Worm (Caenorhabditis elegans) whole organism, early embryonic: ENCODE results near the gene ZK757.1.

Source experiments
- ama-1 ChIP-seq: fragments of 150-350 bp; optimal IDR thresholded peaks from 2 replicates; lab custom pipeline; 2014
- hmg-4 ChIP-seq: fragments of 200-800 bp; sonication (Bioruptor generic); optimal IDR thresholded peaks from 2 replicates; lab custom pipeline; 2018; ENCODE audit warnings: mild to moderate bottlenecking, missing genetic modification characterization, missing compliant biosample characterization
- sea-1 ChIP-seq: fragments of 200-800 bp; sonication (Bioruptor generic); conservative IDR thresholded peaks from 2 replicates; pipeline ENCODE4 v1.3.6; 2022; ENCODE audit warnings: missing genetic modification characterization, missing compliant biosample characterization

- TF ChIP-seq sea-1 (no peak), ama-1 (lab: Kevin White, UChicago) (no peak), hmg-4 (GFP tag; lab: Kevin White, UChicago) (no peak)
Measured at ce11 chrIII:9851547-9851946, 19.4 kb downstream of the ZK757.1 start, which contains the start of gene K11H3.3.
